Worm (Caenorhabditis elegans): ENCODE results near the gene srx-2.

Gene srx-2

DNA sequence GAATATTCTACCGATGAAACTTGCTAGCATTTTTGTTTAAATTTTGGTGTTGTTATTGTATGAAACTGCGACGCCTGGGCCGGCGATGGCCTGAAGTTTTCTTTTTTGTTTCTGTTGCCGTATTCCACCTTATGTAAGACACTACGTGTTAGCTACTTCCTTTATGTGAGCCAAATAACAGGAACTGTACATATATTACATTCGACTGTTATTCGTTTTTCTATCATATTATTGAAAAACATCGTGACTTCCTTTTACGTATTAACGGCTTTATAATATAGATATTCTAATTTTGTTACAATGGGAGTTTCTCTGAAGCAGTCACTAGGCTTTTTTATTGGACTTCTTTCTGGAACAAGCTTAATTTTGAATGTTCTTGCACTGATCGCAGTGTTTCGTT lies 4.0 kb upstream of the srx-2 start, which contains the start of gene srx-3:
srx-3 (plus strand) TSS at position 301 of the 400 bp plus-strand sequence.
- TF ChIP-seq nhr-11 (tag; optimal IDR thresholded peaks at IDR 0.05) (no peak), R02D3.7 (tag; optimal IDR thresholded peaks at IDR 0.05) (no peak), daf-12 (tag; optimal IDR thresholded peaks at IDR 0.05) (no peak), nhr-28 (tag; optimal IDR thresholded peaks at IDR 0.05) (no peak), elt-1 (tag; optimal IDR thresholded peaks at IDR 0.05) (no peak), fkh-10 (GFP tag; optimal IDR thresholded peaks at IDR 0.05) (no peak), nhr-23 (tag; optimal IDR thresholded peaks at IDR 0.05) (no peak), hmg-11 (tag; optimal IDR thresholded peaks at IDR 0.05) (no peak), nhr-76 (tag; optimal IDR thresholded peaks at IDR 0.05) (no peak), sea-2 (GFP tag; optimal IDR thresholded peaks at IDR 0.05) (no peak), egl-27 (tag; optimal IDR thresholded peaks at IDR 0.05) (no peak), ceh-82 (tag; optimal IDR thresholded peaks at IDR 0.05) (no peak), ceh-28 (tag; optimal IDR thresholded peaks at IDR 0.05) (no peak), mdl-1 (tag; optimal IDR thresholded peaks at IDR 0.05) (no peak), unc-39 (tag; optimal IDR thresholded peaks at IDR 0.05) (no peak), ztf-4 (tag; optimal IDR thresholded peaks at IDR 0.05) (no peak), tbx-2 (tag; optimal IDR thresholded peaks at IDR 0.05) (no peak), lsy-12 (tag; optimal IDR thresholded peaks at IDR 0.05) (no peak), ZK546.5 (tag; optimal IDR thresholded peaks at IDR 0.05) (no peak), ztf-11 (tag; optimal IDR thresholded peaks at IDR 0.05) (no peak)

DNA sequence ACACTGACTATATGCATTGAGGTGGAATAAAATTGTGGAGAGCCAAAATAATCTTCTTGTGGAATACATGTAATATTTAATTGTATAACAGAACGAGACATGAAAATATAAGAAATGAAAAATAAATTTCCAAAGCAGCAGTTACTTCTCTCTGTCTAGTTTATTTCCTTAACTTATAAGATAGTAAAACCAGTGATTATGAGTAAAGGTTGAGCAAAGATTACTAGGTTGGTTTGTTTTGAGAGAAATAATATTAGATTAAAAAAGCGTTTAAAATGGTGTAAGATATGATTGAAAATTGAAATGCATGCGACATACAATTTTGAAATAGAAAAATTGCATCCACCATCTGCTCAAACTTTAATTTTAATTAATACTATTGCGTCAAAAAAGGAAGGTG lies 4.5 kb downstream of the srx-2 start, which contains the start of gene srh-201:
srh-201 (minus strand) TSS at position 101 of the 400 bp plus-strand sequence.
- TF ChIP-seq nhr-77 (tag; optimal IDR thresholded peaks at IDR 0.05): no peak
- TF ChIP-seq aly-2 (tag; optimal IDR thresholded peaks at IDR 0.05): no peak
- no peak for TF ChIP-seq egl-5 (tag; optimal IDR thresholded peaks at IDR 0.05)
- TF ChIP-seq ceh-28 (tag; optimal IDR thresholded peaks at IDR 0.05): no peak
- no peak for TF ChIP-seq ZK546.5 (tag; optimal IDR thresholded peaks at IDR 0.05)
- no peak for TF ChIP-seq egl-27 (tag; optimal IDR thresholded peaks at IDR 0.05)
- no peak for TF ChIP-seq lin-39 (tag; optimal IDR thresholded peaks at IDR 0.05)
- TF ChIP-seq nhr-11 (tag; optimal IDR thresholded peaks at IDR 0.05): no peak
- TF ChIP-seq fos-1 (tag; optimal IDR thresholded peaks at IDR 0.05): no peak

DNA sequence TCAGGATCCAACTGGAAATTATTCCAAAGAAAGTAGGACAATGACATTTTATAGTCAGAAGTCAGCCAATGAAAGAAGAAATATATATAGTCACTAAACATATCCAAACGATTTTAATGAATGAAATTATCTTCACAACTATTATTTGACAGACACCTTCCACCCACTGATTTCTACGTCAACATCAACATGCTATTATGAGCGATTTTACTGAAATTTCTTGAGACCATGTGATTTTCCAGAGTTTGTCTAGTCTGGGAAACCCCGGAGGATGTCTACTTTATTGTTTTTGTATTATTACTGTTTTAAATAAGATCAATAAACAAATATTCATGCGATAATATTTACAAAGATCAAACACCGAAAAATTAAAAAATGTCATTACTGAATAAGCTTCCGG lies 6.3 kb downstream of the srx-2 start, which contains the start of gene srt-18:
srt-18 (minus strand) TSS at position 101 of the 400 bp plus-strand sequence.
- TF ChIP-seq hmg-11 (tag; optimal IDR thresholded peaks at IDR 0.05): no peak
- TF ChIP-seq nhr-12 (tag; optimal IDR thresholded peaks at IDR 0.05): no peak
- TF ChIP-seq ama-1 (optimal IDR thresholded peaks at IDR 0.05): no peak
- no peak for TF ChIP-seq snpc-4 (tag; optimal IDR thresholded peaks at IDR 0.05)
- no peak for TF ChIP-seq fkh-10 (GFP tag; optimal IDR thresholded peaks at IDR 0.05)
- no peak for TF ChIP-seq elt-1 (tag; optimal IDR thresholded peaks at IDR 0.05)
- no peak for TF ChIP-seq eor-1 (tag; optimal IDR thresholded peaks at IDR 0.05)
- no peak for TF ChIP-seq nhr-76 (tag; optimal IDR thresholded peaks at IDR 0.05)
- no peak for TF ChIP-seq ZK546.5 (tag; optimal IDR thresholded peaks at IDR 0.05)

DNA sequence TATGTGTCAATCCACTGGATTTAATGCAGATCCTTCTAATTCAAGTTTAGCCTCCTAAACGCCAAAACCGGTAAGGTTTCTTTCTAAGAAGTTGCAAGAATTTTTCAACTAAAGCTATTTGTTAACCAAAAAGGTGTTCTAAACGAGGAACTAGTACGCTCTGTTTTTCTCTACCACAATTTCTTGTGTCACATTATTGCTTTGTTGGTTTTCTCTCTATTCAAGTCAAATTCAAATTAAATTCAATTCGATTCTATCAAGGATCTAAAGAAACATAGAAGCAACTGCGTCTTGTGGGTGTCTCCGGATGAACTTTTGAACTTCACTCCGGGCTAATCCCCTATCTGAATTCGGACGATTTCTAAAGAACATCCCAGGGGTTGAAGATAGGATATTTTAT lies 7.2 kb downstream of the srx-2 start, which contains the start of gene oac-40:
oac-40 (plus strand) TSS at position 301 of the 400 bp plus-strand sequence.
- TF ChIP-seq aly-2 (tag; optimal IDR thresholded peaks at IDR 0.05) (no peak), nhr-76 (tag; optimal IDR thresholded peaks at IDR 0.05) (no peak), egl-27 (tag; optimal IDR thresholded peaks at IDR 0.05) (no peak), lin-15B (tag; optimal IDR thresholded peaks at IDR 0.05) (no peak), daf-12 (tag; optimal IDR thresholded peaks at IDR 0.05) (no peak), lsy-12 (tag; optimal IDR thresholded peaks at IDR 0.05) (no peak), tbx-2 (tag; optimal IDR thresholded peaks at IDR 0.05) (no peak), nhr-25 (tag; optimal IDR thresholded peaks at IDR 0.05) (no peak), nfya-1 (tag; optimal IDR thresholded peaks at IDR 0.05; ENCODE audit: insufficient read depth) (no peak), ztf-4 (tag; optimal IDR thresholded peaks at IDR 0.05) (no peak), eor-1 (tag; optimal IDR thresholded peaks at IDR 0.05) (no peak), nhr-77 (tag; optimal IDR thresholded peaks at IDR 0.05) (no peak), skn-1 (tag; optimal IDR thresholded peaks at IDR 0.05) (no peak), nhr-12 (tag; optimal IDR thresholded peaks at IDR 0.05) (no peak), lin-39 (tag; optimal IDR thresholded peaks at IDR 0.05) (no peak)

DNA sequence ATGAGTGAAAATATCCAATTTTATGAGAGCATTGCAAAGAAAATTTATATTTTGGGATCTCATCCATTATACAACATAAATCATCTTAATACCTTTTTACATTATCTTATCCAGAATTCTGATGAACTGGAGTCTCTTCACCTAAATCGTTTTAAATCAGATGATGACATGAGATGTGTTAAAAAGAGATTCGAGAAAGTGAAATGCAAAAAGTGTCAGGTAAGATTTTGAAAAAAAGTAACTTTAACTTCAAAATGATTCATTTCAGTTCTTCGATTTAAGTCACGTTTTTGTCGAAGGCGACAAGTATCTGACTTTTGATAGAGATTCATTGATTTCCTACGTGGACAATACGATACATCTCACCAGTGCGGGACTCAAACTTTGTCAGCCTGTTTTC lies 9.6 kb downstream of the srx-2 start:
- TF ChIP-seq nhr-77 (tag; optimal IDR thresholded peaks at IDR 0.05): no peak

DNA sequence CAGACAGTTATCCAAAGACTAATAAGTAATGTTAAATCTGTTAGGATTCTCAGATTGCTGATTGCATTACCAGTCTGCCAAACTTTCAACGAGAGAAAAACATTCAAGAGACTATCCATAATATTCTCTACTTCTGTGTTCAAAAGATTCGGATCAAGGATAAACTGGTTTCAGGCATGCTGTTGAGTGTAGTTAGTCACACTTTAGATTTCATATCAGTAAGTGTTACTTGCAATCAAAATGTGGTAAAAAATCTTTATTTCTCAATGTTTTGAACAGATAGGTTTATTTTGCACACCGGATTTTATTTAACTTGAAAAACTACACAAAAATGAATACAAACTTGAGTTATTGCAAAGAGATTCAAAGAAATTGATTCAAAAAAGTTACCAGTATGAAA lies 12.8 kb downstream of the srx-2 start, which contains the start of gene oac-41:
oac-41 (minus strand) TSS at position 101 of the 400 bp plus-strand sequence.
- TF ChIP-seq skn-1 (tag; optimal IDR thresholded peaks at IDR 0.05) (no peak), lsy-12 (tag; optimal IDR thresholded peaks at IDR 0.05) (no peak), unc-62 (GFP tag; optimal IDR thresholded peaks at IDR 0.05) (no peak), lin-15B (tag; optimal IDR thresholded peaks at IDR 0.05) (no peak), fos-1 (tag; optimal IDR thresholded peaks at IDR 0.05) (no peak), R02D3.7 (tag; optimal IDR thresholded peaks at IDR 0.05) (no peak), lin-39 (tag; optimal IDR thresholded peaks at IDR 0.05) (no peak), nhr-25 (tag; optimal IDR thresholded peaks at IDR 0.05) (no peak), nhr-76 (tag; optimal IDR thresholded peaks at IDR 0.05) (no peak), unc-39 (tag; optimal IDR thresholded peaks at IDR 0.05) (no peak)
